Fruit fly (Drosophila melanogaster) whole organism, prepupa: ENCODE data around the gene CG11672.

Experiments
- Blimp-1 ChIP-seq: fragments of 200-800 bp; sonication (Bioruptor generic); optimal IDR thresholded peaks from 3 replicates; lab custom pipeline; 2017; ENCODE audit warnings: missing biosample characterization, missing genetic modification characterization, mild to moderate bottlenecking, moderate library complexity, missing genetic modification reagents
- CG10631 ChIP-seq: fragments of 200-800 bp; sonication (Bioruptor generic); optimal IDR thresholded peaks from 2 replicates; lab custom pipeline; 2016; ENCODE audit warnings: missing biosample characterization, missing genetic modification characterization
- CG11762 ChIP-seq: fragments of 200-800 bp; sonication (Bioruptor generic); optimal IDR thresholded peaks from 3 replicates; lab custom pipeline; 2016; ENCODE audit warnings: missing biosample characterization, missing genetic modification characterization; ENCODE audit not compliant: insufficient read depth
- CG11902 ChIP-seq: fragments of 200-800 bp; sonication (Bioruptor generic); optimal IDR thresholded peaks from 3 replicates; lab custom pipeline; 2016; ENCODE audit warnings: missing biosample characterization, missing genetic modification characterization
- CG15336 ChIP-seq: fragments of 200-800 bp; sonication (Bioruptor generic); IDR thresholded peaks from 2 replicates; pipeline ENCODE4 v1.3.6; 2022; ENCODE audit warnings: missing biosample characterization, missing genetic modification characterization
- CG1621 ChIP-seq: fragments of 200-800 bp; sonication (Bioruptor generic); optimal IDR thresholded peaks from 3 replicates; lab custom pipeline; 2018; ENCODE audit warnings: missing biosample characterization, mild to moderate bottlenecking, missing genetic modification characterization
- CG3032 ChIP-seq: fragments of 200-800 bp; optimal IDR thresholded peaks from 2 replicates; lab custom pipeline; 2019; ENCODE audit warnings: missing biosample characterization, mild to moderate bottlenecking, missing genetic modification characterization, moderate library complexity
- CG31627 ChIP-seq: fragments of 200-800 bp; sonication (Bioruptor generic); optimal IDR thresholded peaks from 3 replicates; lab custom pipeline; 2016; ENCODE audit warnings: missing biosample characterization, missing genetic modification characterization
- CG32006 ChIP-seq: fragments of 200-800 bp; sonication (Bioruptor generic); optimal IDR thresholded peaks from 3 replicates; lab custom pipeline; 2017; ENCODE audit warnings: missing biosample characterization, mild to moderate bottlenecking, missing genetic modification characterization
- CG34406 ChIP-seq: fragments of 200-800 bp; sonication (Bioruptor generic); optimal IDR thresholded peaks from 3 replicates; lab custom pipeline; 2016; ENCODE audit warnings: missing biosample characterization, missing genetic modification characterization
- CG3919 ChIP-seq: fragments of 200-800 bp; sonication (Bioruptor generic); optimal IDR thresholded peaks from 3 replicates; lab custom pipeline; 2016; ENCODE audit warnings: missing biosample characterization, missing genetic modification characterization
- CG4318 ChIP-seq: fragments of 200-800 bp; sonication (Bioruptor generic); optimal IDR thresholded peaks from 3 replicates; lab custom pipeline; 2017; ENCODE audit warnings: missing biosample characterization, mild to moderate bottlenecking, missing genetic modification characterization
- CG6163 ChIP-seq: fragments of 200-800 bp; sonication (Bioruptor generic); IDR thresholded peaks from 3 replicates; pipeline ENCODE4 v1.3.6; 2022; ENCODE audit warnings: missing biosample characterization, missing genetic modification characterization
- CG6792 ChIP-seq: fragments of 200-800 bp; sonication (Bioruptor generic); optimal IDR thresholded peaks from 3 replicates; lab custom pipeline; 2016; ENCODE audit warnings: missing biosample characterization, missing genetic modification characterization
- CG6808 ChIP-seq: fragments of 200-800 bp; sonication (Bioruptor generic); optimal IDR thresholded peaks from 3 replicates; lab custom pipeline; 2017; ENCODE audit warnings: missing biosample characterization, missing genetic modification characterization, mild to moderate bottlenecking, moderate library complexity, missing genetic modification reagents
- CG6854 ChIP-seq: fragments of 200-800 bp; sonication (Bioruptor generic); optimal IDR thresholded peaks from 2 replicates; lab custom pipeline; 2017; ENCODE audit warnings: missing biosample characterization, mild to moderate bottlenecking, missing genetic modification characterization
- CG7368 ChIP-seq: fragments of 200-800 bp; sonication (Bioruptor generic); optimal IDR thresholded peaks from 3 replicates; lab custom pipeline; 2016; ENCODE audit warnings: missing biosample characterization, missing genetic modification characterization
- CG8119 ChIP-seq: fragments of 200-800 bp; sonication (Bioruptor generic); IDR thresholded peaks from 3 replicates; pipeline ENCODE4 v1.3.6; 2022; ENCODE audit warnings: missing biosample characterization, missing genetic modification characterization
- CG8319 ChIP-seq: fragments of 200-800 bp; sonication (Bioruptor generic); optimal IDR thresholded peaks from 3 replicates; lab custom pipeline; 2016; ENCODE audit warnings: missing biosample characterization, missing genetic modification characterization
- CG9139 ChIP-seq: fragments of 200-800 bp; sonication (Bioruptor generic); optimal IDR thresholded peaks from 3 replicates; lab custom pipeline; 2017; ENCODE audit warnings: missing biosample characterization, mild to moderate bottlenecking, missing genetic modification characterization
- Eip75B ChIP-seq: fragments of 200-800 bp; sonication (Bioruptor generic); optimal IDR thresholded peaks from 3 replicates; lab custom pipeline; 2016; ENCODE audit warnings: missing biosample characterization, missing genetic modification characterization
- Eip78C ChIP-seq: fragments of 200-800 bp; sonication (Bioruptor generic); peaks from one replicate; lab custom pipeline; 2016; ENCODE audit warnings: missing biosample characterization, missing genetic modification characterization
- Eip93F ChIP-seq: fragments of 200-800 bp; sonication (Bioruptor generic); optimal IDR thresholded peaks from 2 replicates; lab custom pipeline; 2016; ENCODE audit warnings: missing biosample characterization, mild to moderate bottlenecking, missing genetic modification characterization
- Ets21C ChIP-seq: fragments of 200-800 bp; sonication (Bioruptor generic); optimal IDR thresholded peaks from 3 replicates; lab custom pipeline; 2016; ENCODE audit warnings: missing biosample characterization, missing genetic modification characterization
- Ets96B ChIP-seq: fragments of 200-800 bp; optimal IDR thresholded peaks from 2 replicates; lab custom pipeline; 2019; ENCODE audit warnings: missing biosample characterization, mild to moderate bottlenecking, missing genetic modification characterization, moderate library complexity
- Gug ChIP-seq: fragments of 200-800 bp; sonication (Bioruptor generic); IDR thresholded peaks from 2 replicates; pipeline ENCODE4 v1.3.6; 2022; ENCODE audit warnings: missing biosample characterization, missing genetic modification characterization
- Hr39 ChIP-seq: fragments of 200-800 bp; sonication (Bioruptor generic); optimal IDR thresholded peaks from 2 replicates; lab custom pipeline; 2016; ENCODE audit warnings: missing biosample characterization, missing genetic modification characterization
- Hr4 ChIP-seq: fragments of 200-800 bp; sonication (Bioruptor generic); optimal IDR thresholded peaks from 3 replicates; lab custom pipeline; 2016; ENCODE audit warnings: missing biosample characterization, missing genetic modification characterization
- OdsH ChIP-seq: fragments of 200-800 bp; sonication (Bioruptor generic); optimal IDR thresholded peaks from 3 replicates; lab custom pipeline; 2016; ENCODE audit warnings: missing biosample characterization, missing genetic modification characterization
- Smox ChIP-seq: fragments of 200-800 bp; sonication (Bioruptor generic); optimal IDR thresholded peaks from 3 replicates; lab custom pipeline; 2016; ENCODE audit warnings: missing biosample characterization, missing genetic modification characterization
- Sox102F ChIP-seq: fragments of 200-800 bp; sonication (Bioruptor generic); optimal IDR thresholded peaks from 2 replicates; lab custom pipeline; 2016; ENCODE audit warnings: missing biosample characterization, mild to moderate bottlenecking, missing genetic modification characterization
- Sox14 ChIP-seq: fragments of 200-800 bp; sonication (Bioruptor generic); optimal IDR thresholded peaks from 3 replicates; lab custom pipeline; 2016; ENCODE audit warnings: missing biosample characterization, missing genetic modification characterization
- Sox15 ChIP-seq: fragments of 200-800 bp; sonication (Bioruptor generic); optimal IDR thresholded peaks from 3 replicates; lab custom pipeline; 2016; ENCODE audit warnings: missing biosample characterization, missing genetic modification characterization
- achi ChIP-seq: fragments of 200-800 bp; sonication (Bioruptor generic); optimal IDR thresholded peaks from 3 replicates; lab custom pipeline; 2016; ENCODE audit warnings: missing biosample characterization, missing genetic modification characterization
- acj6 ChIP-seq: fragments of 200-800 bp; sonication (Bioruptor generic); optimal IDR thresholded peaks from 3 replicates; lab custom pipeline; 2016; ENCODE audit warnings: missing biosample characterization, missing genetic modification characterization
- cyc ChIP-seq: fragments of 200-800 bp; sonication (Bioruptor generic); optimal IDR thresholded peaks from 3 replicates; lab custom pipeline; 2016; ENCODE audit warnings: missing biosample characterization, missing genetic modification characterization
- dac ChIP-seq: fragments of 200-800 bp; sonication (Bioruptor generic); optimal IDR thresholded peaks from 2 replicates; lab custom pipeline; 2017; ENCODE audit warnings: missing biosample characterization, mild to moderate bottlenecking, missing genetic modification characterization
- dsx ChIP-seq: fragments of 200-800 bp; optimal IDR thresholded peaks from 3 replicates; lab custom pipeline; 2019; ENCODE audit warnings: missing biosample characterization, mild to moderate bottlenecking, missing genetic modification characterization, moderate library complexity; ENCODE audit not compliant: poor library complexity, severe bottlenecking
- esn ChIP-seq: fragments of 200-800 bp; sonication (Bioruptor generic); optimal IDR thresholded peaks from 2 replicates; lab custom pipeline; 2016; ENCODE audit warnings: missing biosample characterization, mild to moderate bottlenecking, missing genetic modification characterization, moderate library complexity
- fkh ChIP-seq: fragments of 200-800 bp; sonication (Bioruptor generic); optimal IDR thresholded peaks from 3 replicates; lab custom pipeline; 2017; ENCODE audit warnings: missing biosample characterization, mild to moderate bottlenecking, missing genetic modification characterization, moderate library complexity
- lz ChIP-seq: fragments of 200-800 bp; sonication (Bioruptor generic); optimal IDR thresholded peaks from 3 replicates; lab custom pipeline; 2016; ENCODE audit warnings: missing biosample characterization, missing genetic modification characterization
- pdm3 ChIP-seq: fragments of 200-800 bp; sonication (Bioruptor generic); optimal IDR thresholded peaks from 3 replicates; lab custom pipeline; 2016; ENCODE audit warnings: missing biosample characterization, missing genetic modification characterization
- salr ChIP-seq, 2 experiments: fragments of 200-800 bp; sonication (Bioruptor generic); optimal IDR thresholded peaks; 3 replicates each; lab custom pipeline; 2016 to 2018; ENCODE audit warnings: missing biosample characterization in 2 of 2, missing genetic modification characterization in 2 of 2, mild to moderate bottlenecking in 1 of 2
- ss ChIP-seq, 2 experiments: fragments of 200-800 bp; sonication (Bioruptor generic); optimal IDR thresholded peaks; 2 replicates in 1 of 2; 3 replicates in 1 of 2; lab custom pipeline; 2017 to 2018; ENCODE audit warnings: mild to moderate bottlenecking in 2 of 2, missing biosample characterization in 2 of 2, missing genetic modification characterization in 2 of 2, moderate library complexity in 1 of 2
- svp ChIP-seq: fragments of 200-800 bp; sonication (Bioruptor generic); peaks from one replicate; lab custom pipeline; 2016; ENCODE audit warnings: missing biosample characterization, missing genetic modification characterization
- topi ChIP-seq: fragments of 200-800 bp; sonication (Bioruptor generic); optimal IDR thresholded peaks from 3 replicates; lab custom pipeline; 2016; ENCODE audit warnings: missing biosample characterization, missing genetic modification characterization
- vri ChIP-seq: fragments of 200-800 bp; sonication (Bioruptor generic); optimal IDR thresholded peaks from 3 replicates; lab custom pipeline; 2016; ENCODE audit warnings: missing biosample characterization, mild to moderate bottlenecking, missing genetic modification characterization

CG11672 gene

dm6 chr3R:8243720-8244119 is 46.7 kb downstream of the CG11672 start, which contains the start of the genes CG9636, CG18749 and CG33722:
CG9636 (minus strand) TSS chr3R:8243792.
CG18749 (plus strand) TSS chr3R:8244055.
CG33722 (plus strand) TSS chr3R:8244055.
- TF ChIP-seq CG31627 (GFP tag; lab: Kevin White, UChicago) = peak; percentile 62
- TF ChIP-seq CG11762 (GFP tag; lab: Kevin White, UChicago) = peak; percentile 11
- TF ChIP-seq esn (GFP tag; lab: Kevin White, UChicago) = peak; percentile 81
- no peak for TF ChIP-seq Gug (GFP tag; lab: Robert Waterston, UW)
- TF ChIP-seq dac (GFP tag; lab: Kevin White, UChicago) = no peak
- peak; percentile 74 for TF ChIP-seq acj6 (GFP tag; lab: Kevin White, UChicago)
- TF ChIP-seq CG8319 (GFP tag; lab: Kevin White, UChicago) = peak; percentile 33
- no peak for TF ChIP-seq Smox (GFP tag; lab: Kevin White, UChicago)
- TF ChIP-seq Ets21C (GFP tag; lab: Kevin White, UChicago) = peak; percentile 51
- TF ChIP-seq CG15336 = peak; percentile 57
- TF ChIP-seq Ets96B = peak; percentile 61
- peak; percentile 26 for TF ChIP-seq CG11902 (GFP tag; lab: Kevin White, UChicago)
- peak; percentile 67 for TF ChIP-seq topi (GFP tag; lab: Kevin White, UChicago)
- TF ChIP-seq Blimp-1 (GFP tag; lab: Kevin White, UChicago) = peak; percentile 99
- peak; percentile 68 for TF ChIP-seq CG10631 (GFP tag; lab: Kevin White, UChicago)
- no peak for TF ChIP-seq CG4318 (GFP tag; lab: Kevin White, UChicago)
- TF ChIP-seq achi (GFP tag; lab: Kevin White, UChicago) = no peak
- peak; percentile 40 for TF ChIP-seq Hr39
- peak; percentile 9 for TF ChIP-seq Sox15 (GFP tag; lab: Kevin White, UChicago)
- peak; percentile 51 for TF ChIP-seq CG34406 (GFP tag; lab: Kevin White, UChicago)
- TF ChIP-seq fkh (GFP tag; lab: Kevin White, UChicago) = peak; percentile 79
- TF ChIP-seq CG3032 (tag; lab: Kevin White, UChicago) = peak; percentile 59
- peak; percentile 75 for TF ChIP-seq Eip93F (GFP tag; lab: Kevin White, UChicago)
- no peak for TF ChIP-seq CG9139 (GFP tag; lab: Kevin White, UChicago)
- no peak for TF ChIP-seq svp (GFP tag; lab: Kevin White, UChicago)
- TF ChIP-seq dsx (GFP tag; lab: Kevin White, UChicago) = peak; percentile 46
- TF ChIP-seq CG6163 = peak; percentile 55; the same call in 2 of the 3 replicates
- no peak for TF ChIP-seq vri (GFP tag; lab: Kevin White, UChicago)
- TF ChIP-seq CG6808 (GFP tag; lab: Kevin White, UChicago) = peak; percentile 30
- peak; percentile 53 for TF ChIP-seq CG1621 (tag; lab: Kevin White, UChicago)
- TF ChIP-seq Sox102F (GFP tag; lab: Kevin White, UChicago) = no peak
- TF ChIP-seq Hr4 = peak; percentile 70
- TF ChIP-seq Eip78C (GFP tag; lab: Kevin White, UChicago) = peak; percentile 89
- peak; percentile 68 for TF ChIP-seq OdsH
- peak; percentile 72 for TF ChIP-seq CG3919 (GFP tag; lab: Kevin White, UChicago)
- peak; percentile 76 for TF ChIP-seq lz (GFP tag; lab: Kevin White, UChicago)
- peak; percentile 42 for TF ChIP-seq CG7368 (GFP tag; lab: Kevin White, UChicago)
- TF ChIP-seq CG32006 (GFP tag; lab: Kevin White, UChicago) = peak; percentile 53
- TF ChIP-seq salr (GFP tag; optimal IDR thresholded peaks at IDR 0.05; lab: Kevin White, UChicago) = no peak
- TF ChIP-seq CG6792 = peak; percentile 56
- TF ChIP-seq CG6854 (GFP tag; lab: Kevin White, UChicago) = no peak
- TF ChIP-seq cyc = peak; percentile 54
- TF ChIP-seq pdm3 = peak; percentile 65
- peak; percentile 33 to 50 for TF ChIP-seq ss (GFP tag; optimal IDR thresholded peaks at IDR 0.05; lab: Kevin White, UChicago)
- TF ChIP-seq Eip75B (GFP tag; lab: Kevin White, UChicago) = no peak
- peak; percentile 65 for TF ChIP-seq Sox14
- no peak; the same call in 2 of the 3 replicates for TF ChIP-seq CG8119
